Fruit fly (Drosophila melanogaster) whole organism, embryonic: ENCODE data around the gene Hat1.

ENCODE experiments used
- Aef1 ChIP-seq: fragments of 200-800 bp; sonication (Bioruptor generic); IDR thresholded peaks from 3 replicates; pipeline ENCODE4 v1.3.6; 2022; ENCODE audit warnings: missing biosample characterization, missing genetic modification characterization
- Antp ChIP-seq: fragments of 200-800 bp; sonication (Bioruptor generic); optimal IDR thresholded peaks from 3 replicates; lab custom pipeline; 2016; ENCODE audit warnings: missing biosample characterization, missing genetic modification characterization
- CG11247 ChIP-seq: fragments of 200-800 bp; sonication (Bioruptor generic); IDR thresholded peaks from 2 replicates; pipeline ENCODE4 v1.3.6; 2022; ENCODE audit warnings: missing biosample characterization, missing genetic modification characterization
- CG11398 ChIP-seq: fragments of 200-800 bp; sonication (Bioruptor generic); optimal IDR thresholded peaks from 2 replicates; lab custom pipeline; 2016; ENCODE audit warnings: missing biosample characterization, missing genetic modification characterization
- CG12219 ChIP-seq: fragments of 200-800 bp; sonication (Bioruptor generic); optimal IDR thresholded peaks from 3 replicates; lab custom pipeline; 2018; ENCODE audit warnings: missing biosample characterization, mild to moderate bottlenecking, missing genetic modification characterization
- CG13123 ChIP-seq: fragments of 200-800 bp; sonication (Bioruptor generic); optimal IDR thresholded peaks from 2 replicates; lab custom pipeline; 2016; ENCODE audit warnings: missing biosample characterization, missing genetic modification characterization
- CG13296 ChIP-seq: fragments of 200-800 bp; sonication (Bioruptor generic); optimal IDR thresholded peaks from 3 replicates; lab custom pipeline; 2018; ENCODE audit warnings: missing biosample characterization, mild to moderate bottlenecking, missing genetic modification characterization
- CG14667 ChIP-seq: fragments of 200-800 bp; sonication (Bioruptor generic); IDR thresholded peaks from 2 replicates; pipeline ENCODE4 v1.3.6; 2022; ENCODE audit warnings: missing biosample characterization, missing genetic modification characterization
- CG15011 ChIP-seq: fragments of 200-800 bp; sonication (Bioruptor generic); optimal IDR thresholded peaks from 3 replicates; lab custom pipeline; 2018; ENCODE audit warnings: missing biosample characterization, mild to moderate bottlenecking, missing genetic modification characterization
- CG15269 ChIP-seq: fragments of 200-800 bp; sonication (Bioruptor generic); optimal IDR thresholded peaks from 2 replicates; lab custom pipeline; 2018; ENCODE audit warnings: missing biosample characterization, mild to moderate bottlenecking, missing genetic modification characterization, moderate library complexity
- CG15514 ChIP-seq: fragments of 200-800 bp; sonication (Bioruptor generic); optimal IDR thresholded peaks from 3 replicates; lab custom pipeline; 2017; ENCODE audit warnings: missing biosample characterization, missing genetic modification characterization, mild to moderate bottlenecking, moderate library complexity, missing genetic modification reagents
- CG17612 ChIP-seq: fragments of 200-800 bp; sonication (Bioruptor generic); IDR thresholded peaks from 2 replicates; pipeline ENCODE4 v1.3.6; 2022; ENCODE audit warnings: missing biosample characterization, missing genetic modification characterization
- CG18599 ChIP-seq: fragments of 200-800 bp; sonication (Bioruptor generic); optimal IDR thresholded peaks from 3 replicates; lab custom pipeline; 2017; ENCODE audit warnings: missing biosample characterization, missing genetic modification characterization, mild to moderate bottlenecking, moderate library complexity, missing genetic modification reagents
- CG2678 ChIP-seq: fragments of 200-800 bp; sonication (Bioruptor generic); optimal IDR thresholded peaks from 3 replicates; lab custom pipeline; 2019; ENCODE audit warnings: missing biosample characterization, mild to moderate bottlenecking, missing genetic modification characterization, moderate library complexity
- CG30020 ChIP-seq: fragments of 200-800 bp; optimal IDR thresholded peaks from 2 replicates; lab custom pipeline; 2019; ENCODE audit warnings: missing biosample characterization, mild to moderate bottlenecking, missing genetic modification characterization, moderate library complexity
- CG31224 ChIP-seq: fragments of 200-800 bp; sonication (Bioruptor generic); IDR thresholded peaks from 2 replicates; pipeline ENCODE4 v1.3.6; 2022; ENCODE audit warnings: missing biosample characterization, missing genetic modification characterization
- CG31365 ChIP-seq: fragments of 200-800 bp; sonication (Bioruptor generic); optimal IDR thresholded peaks from 2 replicates; lab custom pipeline; 2018; ENCODE audit warnings: missing biosample characterization, mild to moderate bottlenecking, missing genetic modification characterization
- CG3281 ChIP-seq: fragments of 200-800 bp; sonication (Bioruptor generic); optimal IDR thresholded peaks from 3 replicates; lab custom pipeline; 2017; ENCODE audit warnings: missing biosample characterization, mild to moderate bottlenecking, missing genetic modification characterization
- CG3995 ChIP-seq: fragments of 200-800 bp; sonication (Bioruptor generic); optimal IDR thresholded peaks from 3 replicates; lab custom pipeline; 2016; ENCODE audit warnings: missing biosample characterization, missing genetic modification characterization
- CG7556 ChIP-seq: fragments of 200-800 bp; sonication (Bioruptor generic); optimal IDR thresholded peaks from 2 replicates; lab custom pipeline; 2017; ENCODE audit warnings: missing biosample characterization, mild to moderate bottlenecking, missing genetic modification characterization
- CG9817 ChIP-seq: fragments of 200-800 bp; sonication (Bioruptor generic); optimal IDR thresholded peaks from 2 replicates; lab custom pipeline; 2018; ENCODE audit warnings: missing biosample characterization, mild to moderate bottlenecking, missing genetic modification characterization, moderate library complexity
- CG9932 ChIP-seq: fragments of 200-800 bp; sonication (Bioruptor generic); IDR thresholded peaks from 2 replicates; pipeline ENCODE4 v1.3.6; 2022; ENCODE audit warnings: missing biosample characterization, missing genetic modification characterization
- CrebB ChIP-seq: fragments of 200-800 bp; sonication (Bioruptor generic); optimal IDR thresholded peaks from 3 replicates; lab custom pipeline; 2018; ENCODE audit warnings: missing biosample characterization, mild to moderate bottlenecking, missing genetic modification characterization
- HLH54F ChIP-seq: fragments of 200-800 bp; sonication (Bioruptor generic); optimal IDR thresholded peaks from 3 replicates; lab custom pipeline; 2016; ENCODE audit warnings: missing biosample characterization, missing genetic modification characterization
- Hand ChIP-seq: fragments of 200-800 bp; sonication (Bioruptor generic); optimal IDR thresholded peaks from 2 replicates; lab custom pipeline; 2017; ENCODE audit warnings: mild to moderate bottlenecking, missing biosample characterization, missing genetic modification reagents, missing genetic modification characterization
- Mrtf ChIP-seq: fragments of 200-800 bp; sonication (Bioruptor generic); IDR thresholded peaks from 3 replicates; pipeline ENCODE4 v1.3.6; 2022; ENCODE audit warnings: missing biosample characterization, missing genetic modification characterization
- Pdp1 ChIP-seq, 2 experiments: fragments of 200-800 bp; sonication (Bioruptor generic); optimal IDR thresholded peaks; 3 replicates each; lab custom pipeline; 2016; ENCODE audit warnings: missing biosample characterization in 2 of 2, missing genetic modification characterization in 2 of 2, mild to moderate bottlenecking in 1 of 2, moderate library complexity in 1 of 2
- Poxn ChIP-seq: fragments of 200-800 bp; sonication (Bioruptor generic); IDR thresholded peaks from 2 replicates; pipeline ENCODE4 v1.3.6; 2022; ENCODE audit warnings: missing biosample characterization, missing genetic modification characterization
- Ssrp ChIP-seq: fragments of 200-800 bp; sonication (Bioruptor generic); optimal IDR thresholded peaks from 2 replicates; lab custom pipeline; 2018; ENCODE audit warnings: missing biosample characterization, mild to moderate bottlenecking, missing genetic modification characterization, moderate library complexity
- Xbp1 ChIP-seq: fragments of 200-800 bp; sonication (Bioruptor generic); optimal IDR thresholded peaks from 3 replicates; lab custom pipeline; 2016; ENCODE audit warnings: missing biosample characterization, mild to moderate bottlenecking, missing genetic modification characterization
- ara ChIP-seq: fragments of 200-800 bp; sonication (Bioruptor generic); IDR thresholded peaks from 2 replicates; pipeline ENCODE4 v1.3.6; 2022; ENCODE audit warnings: missing biosample characterization, missing genetic modification characterization
- az2 ChIP-seq: fragments of 200-800 bp; sonication (Bioruptor generic); optimal IDR thresholded peaks from 3 replicates; lab custom pipeline; 2016; ENCODE audit warnings: missing biosample characterization, missing genetic modification characterization
- bowl ChIP-seq: fragments of 200-800 bp; sonication (Bioruptor generic); IDR thresholded peaks from 2 replicates; pipeline ENCODE4 v1.3.6; 2022; ENCODE audit warnings: missing biosample characterization, missing genetic modification characterization
- br ChIP-seq: fragments of >200 bp; optimal IDR thresholded peaks from 2 replicates; lab custom pipeline; 2017
- dmrt99B ChIP-seq: fragments of 200-800 bp; sonication (Bioruptor generic); optimal IDR thresholded peaks from 2 replicates; lab custom pipeline; 2018; ENCODE audit warnings: missing biosample characterization, mild to moderate bottlenecking, missing genetic modification characterization, moderate library complexity
- dysf ChIP-seq: fragments of 200-800 bp; sonication (Bioruptor generic); IDR thresholded peaks from 3 replicates; pipeline ENCODE4 v1.3.6; 2022; ENCODE audit warnings: missing biosample characterization, missing genetic modification characterization
- gem ChIP-seq: fragments of 200-800 bp; sonication (Bioruptor generic); optimal IDR thresholded peaks from 2 replicates; lab custom pipeline; 2019; ENCODE audit warnings: missing biosample characterization, mild to moderate bottlenecking, missing genetic modification characterization, moderate library complexity
- gro ChIP-seq: fragments of 200-800 bp; sonication (Bioruptor generic); optimal IDR thresholded peaks from 2 replicates; lab custom pipeline; 2016; ENCODE audit warnings: missing biosample characterization, missing genetic modification characterization
- hb ChIP-seq: fragments of 200-800 bp; sonication (Bioruptor generic); IDR thresholded peaks from 3 replicates; pipeline ENCODE4 v1.3.6; 2022; ENCODE audit warnings: missing biosample characterization, missing genetic modification characterization; ENCODE audit not compliant: partially characterized antibody
- hkb ChIP-seq, 2 experiments: fragments of 200-800 bp in 1 of 2; fragments of >200 bp in 1 of 2; sonication (Bioruptor generic) in 1 of 2; IDR thresholded peaks in 1 of 2; optimal IDR thresholded peaks in 1 of 2; 2 replicates each; pipeline versions ENCODE4 v1.3.6 to Lab custom; 2017 to 2022; ENCODE audit warnings: missing biosample characterization in 1 of 2, missing genetic modification characterization in 1 of 2
- jigr1 ChIP-seq: fragments of 200-800 bp; sonication (Bioruptor generic); IDR thresholded peaks from 3 replicates; pipeline ENCODE4 v1.3.6; 2022; ENCODE audit warnings: missing biosample characterization, missing genetic modification characterization
- jumu ChIP-seq: fragments of 200-800 bp; sonication (Bioruptor generic); optimal IDR thresholded peaks from 3 replicates; lab custom pipeline; 2016; ENCODE audit warnings: missing biosample characterization, missing genetic modification characterization
- klu ChIP-seq: fragments of 200-800 bp; sonication (Bioruptor generic); IDR thresholded peaks from 2 replicates; pipeline ENCODE4 v1.3.6; 2022; ENCODE audit warnings: missing biosample characterization, missing genetic modification characterization
- lbe ChIP-seq: fragments of 200-800 bp; sonication (Bioruptor generic); optimal IDR thresholded peaks from 2 replicates; lab custom pipeline; 2016; ENCODE audit warnings: missing biosample characterization, mild to moderate bottlenecking, missing genetic modification characterization
- mld ChIP-seq: fragments of 200-800 bp; sonication (Bioruptor generic); IDR thresholded peaks from 3 replicates; pipeline ENCODE4 v1.3.6; 2022; ENCODE audit warnings: missing biosample characterization, missing genetic modification characterization; ENCODE audit not compliant: partially characterized antibody
- pnt ChIP-seq: fragments of 200-800 bp; sonication (Bioruptor generic); optimal IDR thresholded peaks from 3 replicates; lab custom pipeline; 2016; ENCODE audit warnings: missing biosample characterization, missing genetic modification characterization
- run ChIP-seq: fragments of 200-800 bp; sonication (Bioruptor generic); optimal IDR thresholded peaks from 3 replicates; lab custom pipeline; 2018; ENCODE audit warnings: missing biosample characterization, mild to moderate bottlenecking, missing genetic modification characterization
- slp2 ChIP-seq: fragments of 200-800 bp; sonication (Bioruptor generic); optimal IDR thresholded peaks from 2 replicates; lab custom pipeline; 2016; ENCODE audit warnings: missing biosample characterization, missing genetic modification characterization
- sqz ChIP-seq: fragments of 200-800 bp; sonication (Bioruptor generic); optimal IDR thresholded peaks from 3 replicates; lab custom pipeline; 2018; ENCODE audit warnings: missing biosample characterization, mild to moderate bottlenecking, missing genetic modification characterization
- stc ChIP-seq: fragments of 200-800 bp; sonication (Bioruptor generic); IDR thresholded peaks from 2 replicates; pipeline ENCODE4 v1.3.6; 2022; ENCODE audit warnings: missing biosample characterization, missing genetic modification characterization
- yki ChIP-seq: fragments of >200 bp; optimal IDR thresholded peaks from 3 replicates; lab custom pipeline; 2018

Gene Hat1

DNA sequence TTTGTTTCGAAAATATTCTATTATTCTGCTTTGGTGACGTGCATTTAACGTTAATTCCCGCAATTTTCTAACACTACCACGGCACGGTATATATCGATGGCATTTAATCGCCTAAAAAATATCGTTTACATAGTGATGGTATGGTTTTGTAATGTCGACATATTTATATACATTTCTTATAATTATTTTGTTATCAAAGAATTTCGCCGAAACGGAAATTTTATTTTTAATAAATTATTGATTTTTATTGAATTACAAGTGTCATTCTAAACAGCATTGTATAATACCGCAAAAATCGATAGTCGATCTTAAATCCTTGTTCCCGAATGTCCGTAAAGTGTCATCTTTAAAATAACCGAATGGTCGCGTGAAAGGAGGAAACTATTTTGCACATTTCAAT lies 35.3 kb upstream of the Hat1 start, which contains the start of the genes Sec20 and dgrn (continued):
- TF ChIP-seq gro (peak; percentile 6), CrebB (tag; lab: Kevin White, UChicago) (peak; percentile 6), Ssrp (tag; lab: Kevin White, UChicago) (peak; percentile 59), jigr1 (GFP tag; lab: Robert Waterston, UW) (no peak), Mrtf (GFP tag; lab: Robert Waterston, UW) (0 out of 3 replicates have a peak, but pooled peaks have one; percentile 23), CG15011 (no peak), bowl (no peak), slp2 (no peak), CG15514 (GFP tag; lab: Kevin White, UChicago) (peak; percentile 64), HLH54F (GFP tag; lab: Kevin White, UChicago) (peak; percentile 23), Poxn (GFP tag; lab: Robert Waterston, UW) (no peak), CG14667 (GFP tag; lab: Robert Waterston, UW) (no peak), az2 (GFP tag; lab: Kevin White, UChicago) (peak; percentile 70), Pdp1 (GFP tag; optimal IDR thresholded peaks at IDR 0.05; lab: Kevin White, UChicago) (peak; percentile 20 to 87), klu (GFP tag; lab: Robert Waterston, UW) (no peak; the same call in 1 of the 2 replicates), ara (GFP tag; lab: Robert Waterston, UW) (no peak), CG12219 (no peak), CG13123 (GFP tag; lab: Kevin White, UChicago) (peak; percentile 48), CG3995 (GFP tag; lab: Kevin White, UChicago) (peak; percentile 61), CG11398 (GFP tag; lab: Kevin White, UChicago) (no peak), dmrt99B (no peak), dysf (peak; percentile 46; the same call in 1 of the 3 replicates), CG11247 (GFP tag; lab: Robert Waterston, UW) (peak; percentile 74), CG9817 (tag; lab: Kevin White, UChicago) (peak; percentile 66), lbe (GFP tag; lab: Kevin White, UChicago) (peak; percentile 83), pnt (GFP tag; lab: Kevin White, UChicago) (peak; percentile 11), Aef1 (GFP tag; lab: Robert Waterston, UW) (peak; percentile 52; the same call in 2 of the 3 replicates), hkb (optimal IDR thresholded peaks at IDR 0.05; lab: Kevin White, UChicago) (no peak), hkb (GFP tag; IDR thresholded peaks at IDR 0.05; lab: Robert Waterston, UW) (peak; percentile 46; the same call in 1 of the 2 replicates), jumu (peak; percentile 23), Antp (no peak), CG13296 (GFP tag; lab: Kevin White, UChicago) (peak; percentile 38), run (tag; lab: Kevin White, UChicago) (no peak), Xbp1 (GFP tag; lab: Kevin White, UChicago) (peak; percentile 82), hb (GFP tag; lab: Robert Waterston, UW) (peak; percentile 94), CG7556 (GFP tag; lab: Kevin White, UChicago) (peak; percentile 54), gem (tag; lab: Kevin White, UChicago) (peak; percentile 82), CG17612 (GFP tag; lab: Robert Waterston, UW) (no peak), CG31365 (no peak), CG18599 (GFP tag; lab: Kevin White, UChicago) (peak; percentile 67), CG30020 (tag; lab: Kevin White, UChicago) (peak; percentile 78), CG3281 (GFP tag; lab: Kevin White, UChicago) (peak; percentile 38), CG2678 (tag; lab: Kevin White, UChicago) (no peak), mld (GFP tag; lab: Robert Waterston, UW) (peak; percentile 92), CG15269 (tag; lab: Kevin White, UChicago) (peak; percentile 62), yki (no peak), stc (GFP tag; lab: Robert Waterston, UW) (peak; percentile 43; the same call in 1 of the 2 replicates), CG9932 (peak; percentile 87), CG31224 (GFP tag; lab: Robert Waterston, UW) (0 out of 2 replicates have a peak, but pooled peaks have one; percentile 28), Hand (GFP tag; lab: Kevin White, UChicago) (no peak), br (lab: Kevin White, UChicago) (no peak), sqz (GFP tag; lab: Kevin White, UChicago) (peak; percentile 15)
